Worm (Caenorhabditis elegans) whole organism, L1 larva: ENCODE results near the gene C04E6.4.

Experiments used
- C04F5.9 ChIP-seq: sonication (generic microtip); optimal IDR thresholded peaks from 2 replicates; lab custom pipeline; 2016; ENCODE audit warnings: missing genetic modification characterization, missing compliant biosample characterization
- blmp-1 ChIP-seq: fragments of 150-350 bp; optimal IDR thresholded peaks from 2 replicates; lab custom pipeline; 2014; ENCODE audit warnings: missing biosample characterization, missing genetic modification characterization
- ces-1 ChIP-seq: fragments of 150-350 bp; optimal IDR thresholded peaks from 2 replicates; lab custom pipeline; 2014; ENCODE audit warnings: missing biosample characterization, missing genetic modification reagents, missing genetic modification characterization
- egl-27 ChIP-seq, 2 experiments: fragments of 150-350 bp in 1 of 2; sonication (generic microtip); optimal IDR thresholded peaks; 3 replicates each; lab custom pipeline; 2017 to 2018; ENCODE audit warnings: missing biosample characterization in 2 of 2, missing genetic modification characterization in 2 of 2, missing genetic modification reagents in 2 of 2
- lin-13 ChIP-seq: fragments of 150-350 bp; optimal IDR thresholded peaks from 2 replicates; lab custom pipeline; 2014; ENCODE audit warnings: missing biosample characterization, missing genetic modification reagents, missing genetic modification characterization
- nhr-11 ChIP-seq: fragments of 150-350 bp; optimal IDR thresholded peaks from 2 replicates; lab custom pipeline; 2014; ENCODE audit warnings: missing biosample characterization, missing genetic modification characterization
- nhr-71 ChIP-seq: sonication (generic microtip); optimal IDR thresholded peaks from 2 replicates; lab custom pipeline; 2016; ENCODE audit warnings: mild to moderate bottlenecking, missing genetic modification characterization, moderate library complexity, missing compliant biosample characterization
- nhr-76 ChIP-seq: sonication (generic microtip); optimal IDR thresholded peaks from 2 replicates; lab custom pipeline; 2017; ENCODE audit warnings: missing biosample characterization, missing genetic modification characterization
- nhr-77 ChIP-seq: fragments of 150-350 bp; optimal IDR thresholded peaks from 2 replicates; lab custom pipeline; 2014; ENCODE audit warnings: missing biosample characterization, missing genetic modification characterization
- snpc-4 ChIP-seq: fragments of 150-350 bp; optimal IDR thresholded peaks from 2 replicates; lab custom pipeline; 2014; ENCODE audit warnings: missing biosample characterization, missing genetic modification characterization
- snu-23 ChIP-seq: sonication (generic microtip); optimal IDR thresholded peaks from 2 replicates; lab custom pipeline; 2016; ENCODE audit warnings: missing genetic modification characterization, missing compliant biosample characterization
- zag-1 ChIP-seq: fragments of 150-350 bp; optimal IDR thresholded peaks from 2 replicates; lab custom pipeline; 2014; ENCODE audit warnings: missing biosample characterization, missing genetic modification characterization
- zip-4 ChIP-seq: fragments of 200-800 bp; sonication (Bioruptor generic); optimal IDR thresholded peaks from 2 replicates; lab custom pipeline; 2018; ENCODE audit warnings: mild to moderate bottlenecking, missing genetic modification characterization, moderate library complexity, missing compliant biosample characterization

DNA sequence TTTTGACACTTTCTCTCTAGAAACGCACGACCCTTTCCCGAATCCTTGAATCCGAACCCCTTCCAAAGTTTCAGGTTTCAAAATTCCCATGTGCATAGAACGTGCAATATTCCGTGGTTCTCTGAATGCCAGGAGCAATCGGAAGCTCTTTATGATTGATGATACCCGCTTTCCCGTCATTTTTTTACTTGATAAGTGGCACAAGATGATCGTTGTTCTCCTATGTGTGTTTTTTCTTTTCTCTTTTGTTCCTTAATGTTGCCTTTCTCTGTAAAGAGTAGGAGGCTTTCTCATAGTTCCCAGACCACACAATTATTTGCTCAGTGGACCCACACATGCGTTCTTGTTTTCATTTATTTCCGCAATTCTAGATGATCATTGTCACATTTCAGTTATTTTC is 18.4 kb upstream of the C04E6.4 start:
- TF ChIP-seq snu-23 (GFP tag; lab: Kevin White, UChicago) = no peak
- TF ChIP-seq egl-27 (tag; optimal IDR thresholded peaks at IDR 0.05; lab: Kevin White, UChicago) = no peak
- no peak for TF ChIP-seq nhr-77 (tag; lab: Kevin White, UChicago)
- no peak for TF ChIP-seq snpc-4
- no peak for TF ChIP-seq C04F5.9 (tag; lab: Kevin White, UChicago)
- TF ChIP-seq zip-4 (GFP tag; lab: Kevin White, UChicago) = no peak
- no peak for TF ChIP-seq nhr-11 (tag; lab: Kevin White, UChicago)
- TF ChIP-seq ces-1 = no peak
- no peak for TF ChIP-seq nhr-71 (tag; lab: Kevin White, UChicago)
- TF ChIP-seq blmp-1 (tag; lab: Kevin White, UChicago) = no peak
- no peak for TF ChIP-seq nhr-76 (tag; lab: Kevin White, UChicago)
- TF ChIP-seq lin-13 (GFP tag; lab: Kevin White, UChicago) = no peak
- no peak for TF ChIP-seq zag-1 (tag; lab: Kevin White, UChicago)
